Fruit fly (Drosophila melanogaster) whole organism, larva: ENCODE data around the gene Mlc-c.

ENCODE experiments used
- noc ChIP-seq: fragments of 200-800 bp; sonication (Bioruptor generic); optimal IDR thresholded peaks from 3 replicates; lab custom pipeline; 2019; ENCODE audit warnings: missing biosample characterization, mild to moderate bottlenecking, missing genetic modification characterization, moderate library complexity

Mlc-c gene

DNA sequence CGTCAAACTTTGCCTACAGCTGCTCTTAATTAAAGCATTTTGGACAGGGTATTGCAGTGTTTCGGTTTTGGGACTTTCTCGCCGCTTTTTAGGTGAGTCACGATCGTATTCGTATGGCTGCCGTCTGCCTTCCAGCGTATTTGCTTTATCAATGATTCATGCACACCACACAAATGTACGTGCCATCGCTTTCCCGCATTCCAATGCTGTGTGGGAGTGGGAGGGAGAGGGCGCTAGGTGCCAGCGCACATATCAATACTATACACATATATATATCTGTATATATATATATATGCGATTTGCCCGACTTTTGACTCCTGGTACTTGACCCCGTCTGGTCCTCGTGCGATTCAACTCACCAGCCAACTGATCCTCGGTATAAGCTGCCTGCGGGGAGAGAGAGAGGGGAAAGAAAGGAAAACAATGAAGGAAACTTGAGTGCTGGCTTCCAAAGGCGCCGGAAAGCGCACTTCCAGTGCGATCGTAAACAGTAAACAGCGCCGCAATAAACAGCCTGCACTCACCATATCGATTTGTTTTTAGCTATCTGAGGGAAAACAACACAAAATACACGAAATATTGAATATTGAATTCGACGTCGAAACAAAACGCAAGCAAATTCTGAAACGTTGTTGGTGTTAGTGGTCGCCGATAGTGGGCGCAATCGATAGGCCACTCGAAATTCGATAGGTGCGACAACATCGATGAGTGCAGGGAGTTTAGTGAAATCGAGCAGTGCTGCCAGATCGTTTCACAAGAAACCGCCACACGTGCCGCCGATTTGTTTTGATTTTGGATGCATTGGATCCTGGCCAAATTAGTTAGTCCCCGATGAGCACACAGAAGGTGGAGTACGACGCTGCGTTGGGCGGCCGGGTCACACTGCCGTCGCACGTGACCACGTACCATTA is at the start of gene Mlc-c, which contains the start of gene Pop1:
Gene Mlc-c (minus strand): TSS at position 647 of the 911 bp plus-strand sequence.
Gene Pop1 (plus strand): TSS at position 756 of the 911 bp plus-strand sequence.
- TF ChIP-seq noc (tag; lab: Kevin White, UChicago), result no peak

DNA sequence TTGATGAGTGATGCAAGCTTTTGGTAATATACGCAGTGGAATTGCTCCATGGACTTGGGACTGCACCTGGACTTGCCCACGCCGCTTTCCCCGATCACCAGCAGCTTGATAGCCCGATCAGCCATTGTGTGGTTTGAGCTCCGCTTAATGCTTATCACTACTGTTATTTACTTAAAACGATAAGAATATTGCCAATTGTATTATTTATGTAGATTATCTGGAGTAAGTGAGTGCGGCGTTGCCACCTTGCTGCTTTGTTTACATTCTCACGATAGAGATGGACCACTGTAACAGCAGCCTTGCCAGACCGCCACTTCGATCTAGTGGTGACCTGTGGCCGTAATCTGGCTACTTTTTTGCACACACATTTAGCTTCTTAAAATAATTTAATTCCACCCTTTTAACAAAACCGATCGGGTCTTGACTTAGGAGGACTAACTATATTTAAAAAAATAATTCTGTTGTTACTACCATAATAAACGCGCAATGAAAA is 49.2 kb upstream of the Mlc-c start, which contains the start of gene Rab18:
Gene Rab18 (minus strand): TSS at position 276 of the 493 bp plus-strand sequence.
- TF ChIP-seq noc (tag; lab: Kevin White, UChicago), result no peak

DNA sequence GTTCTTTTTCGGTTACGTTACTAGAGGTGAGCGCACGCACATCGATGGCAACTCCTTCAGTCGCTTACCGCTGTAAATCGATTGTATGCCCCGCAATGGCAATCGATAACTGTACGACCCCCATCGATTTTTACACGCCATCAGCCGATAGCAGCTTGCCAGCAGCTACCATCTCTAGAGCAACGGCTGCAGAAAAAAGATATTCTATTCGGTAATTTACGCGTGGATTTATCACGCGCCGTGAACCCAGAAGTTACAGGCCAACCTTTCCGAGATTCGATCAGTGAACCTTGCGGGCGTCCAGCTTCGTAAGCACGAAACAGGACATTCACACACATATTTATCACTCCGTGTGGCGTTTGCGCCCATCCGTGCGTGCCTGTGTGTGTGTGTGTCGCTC is 43.6 kb upstream of the Mlc-c start, which contains the start of the genes Sirt4 and CG4119:
Gene Sirt4 (minus strand): TSS at position 39 of the 400 bp plus-strand sequence.
Gene CG4119 (plus strand): TSS at position 151 of the 400 bp plus-strand sequence.
- peak; percentile 26 for TF ChIP-seq noc (tag; lab: Kevin White, UChicago)

DNA sequence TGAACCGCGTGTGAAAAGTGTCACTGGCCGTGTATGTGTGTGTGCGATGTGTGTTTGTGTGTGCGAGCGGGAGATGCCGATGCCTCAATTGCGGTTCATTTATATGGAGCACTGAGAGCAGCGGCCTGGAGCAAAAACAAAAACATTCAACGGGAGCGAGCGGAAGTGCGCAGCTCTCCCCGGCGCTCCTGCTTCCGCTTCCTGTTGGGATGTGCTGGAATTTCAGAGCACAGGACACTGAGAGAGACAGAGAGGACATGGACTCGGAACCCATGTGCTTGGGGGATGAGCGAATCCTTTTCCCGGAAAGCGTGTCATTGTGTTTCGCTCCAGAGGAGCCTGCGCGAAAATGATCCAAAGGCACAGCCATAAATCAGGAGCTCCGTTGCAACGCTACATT is 41.9 kb upstream of the Mlc-c start:
- no peak for TF ChIP-seq noc (tag; lab: Kevin White, UChicago)

DNA sequence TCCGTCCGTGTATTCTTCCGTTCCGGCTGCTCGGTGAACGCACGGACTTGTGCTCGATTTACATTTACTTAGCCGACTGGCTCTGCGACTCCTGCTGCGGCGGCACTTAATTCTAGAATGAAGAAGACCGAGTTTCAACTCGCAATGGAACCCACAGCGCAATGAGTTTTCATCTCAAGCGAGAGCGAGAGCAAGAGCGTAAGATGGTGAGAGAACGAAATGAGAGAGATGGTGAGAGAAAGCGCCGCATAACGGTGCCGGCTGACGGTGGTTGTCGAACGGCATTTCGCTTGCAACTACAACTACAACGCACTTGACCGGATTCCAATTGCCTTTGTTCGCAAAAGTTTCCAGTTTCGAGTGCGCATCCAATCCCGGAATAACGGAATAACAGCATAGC is 40.4 kb upstream of the Mlc-c start, which contains the start of gene OtopLc:
Gene OtopLc (minus strand): TSS at position 101 of the 400 bp plus-strand sequence.
- no peak for TF ChIP-seq noc (tag; lab: Kevin White, UChicago)

DNA sequence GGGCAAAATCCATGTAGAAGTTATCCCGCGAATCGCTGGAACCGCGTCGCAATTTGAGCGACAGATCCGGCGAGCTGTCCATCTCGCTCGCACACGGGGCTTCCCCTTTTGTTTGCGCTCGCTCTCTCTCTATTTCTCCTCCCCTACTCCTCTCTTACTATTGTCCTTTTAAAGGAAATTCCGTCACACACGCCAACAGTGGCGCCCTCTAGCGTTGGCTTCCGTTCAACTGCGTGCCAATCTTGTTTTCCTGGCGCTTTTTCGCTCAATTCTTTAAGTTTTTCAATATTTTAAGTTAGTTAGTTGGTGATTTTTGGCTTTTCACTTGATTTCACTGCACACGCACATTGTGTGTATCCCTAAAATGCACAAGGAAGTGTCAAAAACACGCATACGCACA is 39.6 kb upstream of the Mlc-c start:
- no peak for TF ChIP-seq noc (tag; lab: Kevin White, UChicago)

DNA sequence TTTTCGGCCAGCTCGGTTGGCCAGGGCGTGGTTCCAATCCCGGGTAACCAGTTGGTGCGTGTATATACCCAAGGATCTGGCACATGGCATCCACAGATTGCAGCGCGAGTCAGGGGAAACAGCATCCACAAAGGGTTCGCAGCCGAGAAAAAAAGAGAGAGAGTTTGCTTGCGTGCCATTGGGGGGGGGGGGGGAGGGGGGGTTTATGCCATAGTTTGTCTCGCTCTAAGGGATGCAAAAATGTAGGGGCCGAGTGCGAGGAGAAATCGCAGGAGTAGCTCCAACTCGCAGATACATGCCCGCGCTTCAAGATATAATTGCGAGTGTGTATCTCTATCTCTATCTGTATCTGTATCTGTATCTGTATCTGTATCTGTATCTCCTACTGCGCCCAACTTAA is 27.7 kb upstream of the Mlc-c start:
- TF ChIP-seq noc (tag; lab: Kevin White, UChicago), result no peak

DNA sequence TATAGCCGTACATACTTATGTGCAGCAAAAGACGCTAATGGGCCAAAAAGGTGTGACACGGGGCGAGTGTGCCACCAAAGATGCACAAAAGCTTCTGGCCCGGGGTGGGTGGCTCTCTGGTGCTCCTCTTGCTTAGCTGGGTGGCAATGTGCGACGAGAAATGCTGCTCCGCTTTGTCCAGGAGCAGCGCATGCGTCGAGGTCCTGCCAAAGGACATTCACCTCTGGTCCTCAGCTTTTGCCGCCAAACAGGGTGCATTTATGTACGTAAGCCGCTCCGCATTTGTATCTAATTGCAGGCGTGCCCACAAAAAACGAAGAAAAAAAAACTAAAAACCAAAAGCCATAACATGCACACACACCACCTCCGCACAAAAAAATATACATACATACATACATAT is 27.0 kb upstream of the Mlc-c start:
- TF ChIP-seq noc (tag; lab: Kevin White, UChicago), result no peak

DNA sequence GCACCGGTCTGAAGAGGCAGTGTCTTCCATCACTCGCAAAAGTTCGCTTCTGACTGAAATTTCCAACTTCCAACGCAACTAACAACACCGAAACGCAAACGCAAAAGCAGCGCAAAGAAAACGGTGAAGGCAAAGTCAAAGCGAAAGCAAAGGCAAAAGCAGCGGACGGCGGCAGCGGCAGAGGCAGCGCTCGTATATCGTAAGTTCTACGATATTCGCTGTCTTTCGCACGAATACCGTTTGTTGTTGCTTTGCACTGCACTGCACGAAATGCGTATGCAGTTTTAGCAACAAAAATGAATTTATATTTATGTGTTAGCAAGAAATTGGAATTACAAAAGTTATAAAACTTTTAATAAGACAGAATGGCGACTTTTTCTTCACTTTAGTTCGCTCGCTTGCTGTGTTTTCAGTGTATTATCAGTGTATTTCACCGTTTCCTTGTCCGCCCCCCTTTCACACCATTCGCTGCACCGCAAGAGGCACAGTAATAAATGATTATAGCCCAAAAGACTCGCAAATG is 26.2 kb upstream of the Mlc-c start, which contains the start of gene OtopLa:
Gene OtopLa (minus strand): TSS at position 51 of the 523 bp plus-strand sequence.
- no peak for TF ChIP-seq noc (tag; lab: Kevin White, UChicago)

DNA sequence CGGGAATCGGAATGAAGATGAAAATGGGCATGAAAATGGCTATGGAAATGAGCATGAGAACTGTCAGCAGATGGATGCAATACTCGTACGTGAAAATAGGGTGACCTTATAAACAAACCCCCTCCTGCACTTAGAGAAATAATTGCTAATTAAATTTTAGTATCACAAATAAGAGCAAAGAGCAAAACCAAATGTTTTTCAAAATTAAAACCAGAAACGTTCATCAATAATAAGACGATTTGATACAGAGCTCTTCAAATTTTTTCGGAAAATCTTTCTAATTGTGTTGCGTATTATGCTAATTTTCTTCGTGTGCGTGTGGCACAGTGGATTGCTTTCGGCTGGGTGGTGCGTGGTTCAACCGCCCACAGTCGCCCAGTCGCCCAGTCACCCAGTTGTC is 23.9 kb upstream of the Mlc-c start:
- TF ChIP-seq noc (tag; lab: Kevin White, UChicago), result no peak

DNA sequence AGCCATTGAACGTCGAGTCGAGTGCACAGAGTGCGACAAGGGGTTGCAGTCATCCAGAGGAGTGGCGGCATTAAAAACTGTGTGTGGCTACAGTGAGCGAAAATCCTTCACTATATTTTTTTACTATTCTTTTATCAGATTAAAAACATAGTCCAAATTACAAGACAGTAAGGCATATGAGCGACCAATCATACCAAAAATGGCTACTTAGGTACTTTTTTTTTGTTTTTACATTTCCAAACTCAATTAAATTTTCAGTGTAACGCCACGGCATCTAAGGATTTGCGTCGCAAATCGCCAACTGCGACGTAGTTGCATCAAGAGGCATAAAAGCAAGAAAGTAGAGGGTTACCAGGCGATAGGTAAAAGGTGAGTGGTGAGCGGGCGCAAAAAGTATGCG is 16.7 kb upstream of the Mlc-c start:
- no peak for TF ChIP-seq noc (tag; lab: Kevin White, UChicago)

DNA sequence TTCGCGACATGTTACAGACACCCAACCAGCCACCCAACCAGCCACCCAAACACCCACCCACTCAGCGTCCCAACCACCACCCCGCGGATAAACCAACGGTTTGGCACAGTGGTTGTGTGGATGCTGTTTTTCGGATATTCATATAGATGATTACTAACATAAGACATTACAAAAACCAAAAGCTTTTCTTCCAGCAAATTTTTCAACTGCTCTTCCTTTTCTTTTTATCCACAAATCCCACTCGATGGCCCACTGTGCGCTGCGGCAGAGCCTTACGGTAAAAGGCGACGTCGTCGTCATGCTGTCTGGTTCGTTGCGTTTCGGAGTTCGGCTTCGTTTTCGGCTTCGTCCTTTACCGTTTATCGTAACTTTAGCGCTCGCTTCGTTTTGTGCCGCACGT is 16.2 kb upstream of the Mlc-c start:
- no peak for TF ChIP-seq noc (tag; lab: Kevin White, UChicago)

DNA sequence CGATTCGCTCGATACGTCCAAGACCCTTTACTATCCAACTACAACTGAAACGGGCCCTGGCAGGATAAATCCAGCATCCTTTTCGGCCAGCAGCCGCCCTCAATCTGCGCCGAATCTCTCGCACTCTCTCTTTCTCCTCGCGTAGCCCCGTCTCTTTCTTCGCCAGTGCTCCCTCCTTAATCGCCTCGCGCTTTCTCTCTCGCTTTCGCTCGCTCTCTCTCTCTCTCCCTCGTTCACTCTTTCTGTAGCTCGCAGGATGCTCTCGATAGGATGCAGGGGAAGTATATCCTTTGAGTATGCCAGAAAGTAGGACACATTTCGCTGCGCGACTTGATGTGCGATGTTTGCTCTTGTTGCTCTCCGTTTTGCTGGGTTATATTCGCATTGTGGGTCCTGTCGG is 15.2 kb upstream of the Mlc-c start:
- no peak for TF ChIP-seq noc (tag; lab: Kevin White, UChicago)

DNA sequence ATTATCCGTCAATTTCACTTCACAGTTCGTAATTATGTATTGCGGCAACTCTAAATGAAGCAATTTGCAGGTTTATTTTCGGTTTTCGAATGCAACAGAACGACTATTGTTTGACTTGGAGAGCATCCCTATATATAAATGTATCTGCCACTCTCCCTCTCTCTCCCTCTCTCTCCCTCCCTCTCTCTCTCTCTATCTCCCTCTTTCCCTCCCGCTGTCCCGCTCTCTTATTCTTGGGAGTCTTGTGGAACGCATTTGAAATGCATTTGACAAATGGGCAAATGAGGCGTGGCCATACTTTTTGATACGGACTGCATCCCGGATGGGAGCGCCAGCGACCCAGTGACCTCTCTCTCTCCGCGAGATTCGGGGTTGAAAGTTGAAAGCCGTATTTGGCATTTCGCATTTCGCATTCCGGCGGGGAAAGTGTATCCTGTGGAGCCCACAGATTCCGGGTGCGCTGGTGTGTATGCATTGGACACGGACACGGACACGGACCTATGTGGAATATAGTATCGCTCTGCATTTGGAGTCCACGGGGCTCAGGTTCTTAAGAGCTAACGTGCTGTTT is 14.3 kb upstream of the Mlc-c start:
- TF ChIP-seq noc (tag; lab: Kevin White, UChicago), result no peak

DNA sequence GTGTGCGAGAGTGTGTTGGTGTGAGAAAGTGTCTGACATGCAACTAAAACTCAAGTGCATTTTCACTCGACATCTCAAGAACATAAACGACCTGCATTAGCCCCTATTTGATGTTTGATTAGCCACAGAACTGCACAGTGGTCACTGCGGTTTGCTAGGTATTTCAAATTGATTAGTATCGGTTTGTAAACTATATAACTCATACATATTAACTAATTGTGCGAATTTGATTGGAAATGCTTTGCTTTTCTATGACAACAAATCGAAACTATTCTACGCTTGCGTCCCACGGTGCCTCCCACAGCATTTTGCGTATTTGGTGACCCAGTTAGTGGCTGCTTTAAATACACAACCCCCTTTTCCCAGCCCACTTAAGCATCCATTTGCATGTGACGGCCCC is 12.4 kb upstream of the Mlc-c start:
- no peak for TF ChIP-seq noc (tag; lab: Kevin White, UChicago)

DNA sequence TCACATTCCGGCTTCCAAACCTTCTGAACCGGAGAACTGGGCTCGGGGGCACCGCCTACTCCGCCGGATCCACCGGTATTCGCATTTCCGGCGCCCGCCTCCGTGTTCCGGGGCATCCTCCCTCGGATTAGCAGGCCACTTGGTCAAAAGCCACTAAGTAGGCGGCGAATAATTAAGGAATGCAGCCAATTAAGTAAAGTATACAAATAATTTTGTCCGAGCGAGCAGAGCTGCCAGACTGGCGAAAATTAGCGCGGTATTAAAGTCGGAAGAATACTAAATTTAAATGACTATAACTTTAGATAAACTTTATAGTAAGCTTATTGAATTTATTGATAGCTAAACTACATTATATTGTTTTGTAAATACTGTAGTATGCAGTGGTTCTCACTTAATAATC is 3.8 kb downstream of the Mlc-c start, which contains the start of gene RhoGAP5A:
Gene RhoGAP5A (minus strand): TSS at position 245 of the 400 bp plus-strand sequence.
- no peak for TF ChIP-seq noc (tag; lab: Kevin White, UChicago)
